Fruit fly (Drosophila melanogaster) S2 (cell line): ENCODE data around the gene NP15.6.

Source experiments
- CG8478 ChIP-seq: fragments of >200 bp; optimal IDR thresholded peaks from 2 replicates; lab custom pipeline; 2018
- CTCF ChIP-seq, 2 experiments: fragments of >200 bp; optimal IDR thresholded peaks; 2 replicates each; lab custom pipeline; 2018

dm6 chr3R:19059285-19059684 lies 32.1 kb downstream of the NP15.6 start:
- TF ChIP-seq CG8478 (lab: Kevin White, UChicago) (no peak), CTCF (optimal IDR thresholded peaks at IDR 0.05; lab: Kevin White, UChicago) (no peak)
